Fruit fly (Drosophila melanogaster): ENCODE results near the gene Glyp.

Glyp gene

dm6 chr2L:2165864-2166263 is 35.3 kb downstream of the Glyp start (continued):
- no peak for TF ChIP-seq CG11723 (GFP tag; optimal IDR thresholded peaks at IDR 0.05)
- TF ChIP-seq Aef1 (GFP tag; IDR thresholded peaks at IDR 0.05): 0 out of 3 replicates have a peak, but pooled peaks have one; percentile 20
- TF ChIP-seq Mes4 (GFP tag; optimal IDR thresholded peaks at IDR 0.05): no peak
- TF ChIP-seq CG17186 (GFP tag; optimal IDR thresholded peaks at IDR 0.05): no peak
- peak; percentile 38 for TF ChIP-seq lab (GFP tag; optimal IDR thresholded peaks at IDR 0.05)
- TF ChIP-seq CG1792 (GFP tag; optimal IDR thresholded peaks at IDR 0.05): no peak
- peak; percentile 14 for TF ChIP-seq Meics (GFP tag; optimal IDR thresholded peaks at IDR 0.05)
- TF ChIP-seq her (GFP tag; optimal IDR thresholded peaks at IDR 0.05): no peak
- peak; percentile 5 for TF ChIP-seq CG3281 (GFP tag; optimal IDR thresholded peaks at IDR 0.05)
- TF ChIP-seq Nf-YC (tag; optimal IDR thresholded peaks at IDR 0.05): peak; percentile 21
- peak; percentile 82 for TF ChIP-seq CG13894 (tag; optimal IDR thresholded peaks at IDR 0.05)
- peak; percentile 21 for TF ChIP-seq CG2678 (tag; optimal IDR thresholded peaks at IDR 0.05)
- peak; percentile 30; the same call in 1 of the 2 replicates for TF ChIP-seq CG32532 (GFP tag; IDR thresholded peaks at IDR 0.05)
- peak; percentile 97 for TF ChIP-seq abd-A (tag; optimal IDR thresholded peaks at IDR 0.05)
- peak; percentile 86 for TF ChIP-seq vvl (GFP tag; IDR thresholded peaks at IDR 0.05)
- TF ChIP-seq cg (GFP tag; optimal IDR thresholded peaks at IDR 0.05): peak; percentile 67
- peak; percentile 65 for TF ChIP-seq Adf1 (GFP tag; IDR thresholded peaks at IDR 0.05)
- no peak for TF ChIP-seq CG16863 (GFP tag; optimal IDR thresholded peaks at IDR 0.05)
- TF ChIP-seq Bgb (GFP tag; IDR thresholded peaks at IDR 0.05; ENCODE audit: partially characterized antibody): peak; percentile 21; the same call in 1 of the 2 replicates
- no peak for TF ChIP-seq Mrtf (GFP tag; IDR thresholded peaks at IDR 0.05)
- TF ChIP-seq chinmo (GFP tag; IDR thresholded peaks at IDR 0.05; ENCODE audit: partially characterized antibody): peak; percentile 96
- TF ChIP-seq Sox102F (GFP tag; optimal IDR thresholded peaks at IDR 0.05): no peak
- no peak for TF ChIP-seq Hr39 (optimal IDR thresholded peaks at IDR 0.05)
- TF ChIP-seq sqz (GFP tag; optimal IDR thresholded peaks at IDR 0.05): peak; percentile 61
- no peak for TF ChIP-seq ERR (GFP tag; optimal IDR thresholded peaks at IDR 0.05)
- TF ChIP-seq E2f2 (GFP tag; IDR thresholded peaks at IDR 0.05): no peak
- peak; percentile 34 for TF ChIP-seq Deaf1 (tag; optimal IDR thresholded peaks at IDR 0.05)
- peak; percentile 61 for TF ChIP-seq oc (tag; optimal IDR thresholded peaks at IDR 0.05)
- TF ChIP-seq CG2199 (GFP tag; IDR thresholded peaks at IDR 0.05): no peak
- TF ChIP-seq CG33557 (GFP tag; optimal IDR thresholded peaks at IDR 0.05): no peak
- peak; percentile 71; the same call in 2 of the 3 replicates for TF ChIP-seq sr (GFP tag; IDR thresholded peaks at IDR 0.05)
- peak; percentile 83 for TF ChIP-seq CG10543 (GFP tag; optimal IDR thresholded peaks at IDR 0.05)
- peak; percentile 56 for TF ChIP-seq sug (tag; optimal IDR thresholded peaks at IDR 0.05)
- TF ChIP-seq wek (GFP tag; optimal IDR thresholded peaks at IDR 0.05): no peak
- TF ChIP-seq CG12769 (tag; optimal IDR thresholded peaks at IDR 0.05): peak; percentile 79
- TF ChIP-seq NFAT (GFP tag; IDR thresholded peaks at IDR 0.05): no peak
- peak; percentile 1 for TF ChIP-seq CG8924 (tag; optimal IDR thresholded peaks at IDR 0.05)
- TF ChIP-seq usp (GFP tag; optimal IDR thresholded peaks at IDR 0.05): no peak
- TF ChIP-seq NC2α (GFP tag; optimal IDR thresholded peaks at IDR 0.05): no peak
- TF ChIP-seq emc (GFP tag; optimal IDR thresholded peaks at IDR 0.05): no peak
- TF ChIP-seq CG7987 (GFP tag; optimal IDR thresholded peaks at IDR 0.05): peak; percentile 39
- peak in 1 of 2 experiments; percentile 15 for TF ChIP-seq Trl (optimal IDR thresholded peaks at IDR 0.05)
- TF ChIP-seq Trl (GFP tag; optimal IDR thresholded peaks at IDR 0.05): no peak
- TF ChIP-seq Myb (GFP tag; optimal IDR thresholded peaks at IDR 0.05): no peak
- no peak for TF ChIP-seq ac (GFP tag; optimal IDR thresholded peaks at IDR 0.05)
- no peak for TF ChIP-seq CG15269 (tag; optimal IDR thresholded peaks at IDR 0.05)
- TF ChIP-seq CG8478 (optimal IDR thresholded peaks at IDR 0.05): no peak
- 0 out of 2 replicates have a peak, but pooled peaks have one; percentile 13 for TF ChIP-seq Xrp1 (GFP tag; IDR thresholded peaks at IDR 0.05)
- TF ChIP-seq dysf (GFP tag; IDR thresholded peaks at IDR 0.05): no peak
- TF ChIP-seq ara (GFP tag; IDR thresholded peaks at IDR 0.05): no peak
- TF ChIP-seq hb (GFP tag; IDR thresholded peaks at IDR 0.05; ENCODE audit: partially characterized antibody): peak; percentile 35; the same call in 1 of the 3 replicates
- TF ChIP-seq caup (GFP tag; optimal IDR thresholded peaks at IDR 0.05; ENCODE audit: severe bottlenecking): peak; percentile 15
